Fruit fly (Drosophila melanogaster) whole organism, wandering third instar larva: Measurements from ENCODE around the gene Krn.
A peak's percentile ranks its signal among the peaks of the same experiment; 100 is the strongest.

Experiments
- Abd-B ChIP-seq: fragments of >200 bp; optimal IDR thresholded peaks from 2 replicates; lab custom pipeline; 2017; ENCODE audit warnings: missing biosample characterization, missing genetic modification characterization
- CG32264 ChIP-seq: fragments of 200-800 bp; sonication (Bioruptor generic); optimal IDR thresholded peaks from 2 replicates; lab custom pipeline; 2016; ENCODE audit warnings: missing biosample characterization, missing genetic modification characterization
- CG9705 ChIP-seq: fragments of 200-800 bp; sonication (Bioruptor generic); optimal IDR thresholded peaks from 2 replicates; lab custom pipeline; 2018; ENCODE audit warnings: missing biosample characterization, mild to moderate bottlenecking, missing genetic modification characterization
- CrebA ChIP-seq: fragments of 200-800 bp; sonication (Bioruptor generic); optimal IDR thresholded peaks from 2 replicates; lab custom pipeline; 2016; ENCODE audit warnings: missing biosample characterization, mild to moderate bottlenecking, missing genetic modification characterization, borderline replicate concordance
- Dfd ChIP-seq: fragments of >200 bp; optimal IDR thresholded peaks from 2 replicates; lab custom pipeline; 2017; ENCODE audit warnings: missing biosample characterization, missing genetic modification characterization
- Dif ChIP-seq: fragments of 200-275, 200-300 bp; sonication (Bioruptor generic); optimal IDR thresholded peaks from 2 replicates; lab custom pipeline; 2018; ENCODE audit warnings: missing biosample characterization, missing genetic modification characterization; ENCODE audit not compliant: partially characterized antibody
- GATAd ChIP-seq: sonication (Bioruptor generic); optimal IDR thresholded peaks from 2 replicates; lab custom pipeline; 2016; ENCODE audit warnings: missing biosample characterization, missing genetic modification characterization
- HLH106 ChIP-seq: fragments of 200-800 bp; optimal IDR thresholded peaks from 3 replicates; lab custom pipeline; 2019; ENCODE audit warnings: missing biosample characterization, mild to moderate bottlenecking, missing genetic modification characterization, moderate library complexity
- Hnf4 ChIP-seq: fragments of 200-800 bp; sonication (Bioruptor generic); optimal IDR thresholded peaks from 2 replicates; lab custom pipeline; 2016; ENCODE audit warnings: missing biosample characterization, mild to moderate bottlenecking, missing genetic modification characterization
- Hr78 ChIP-seq: fragments of >200 bp; optimal IDR thresholded peaks from 2 replicates; lab custom pipeline; 2017; ENCODE audit warnings: missing biosample characterization, missing genetic modification characterization
- Hr83 ChIP-seq: fragments of 200-300 bp; sonication (Bioruptor generic); optimal IDR thresholded peaks from 2 replicates; lab custom pipeline; 2016; ENCODE audit warnings: missing biosample characterization, mild to moderate bottlenecking, missing genetic modification characterization, moderate library complexity; ENCODE audit not compliant: poor library complexity, severe bottlenecking
- Jra ChIP-seq: sonication (Bioruptor generic); optimal IDR thresholded peaks from 2 replicates; lab custom pipeline; 2016; ENCODE audit warnings: missing biosample characterization, missing genetic modification characterization
- Mio ChIP-seq: sonication (Bioruptor generic); optimal IDR thresholded peaks from 2 replicates; lab custom pipeline; 2016; ENCODE audit warnings: missing biosample characterization, missing genetic modification characterization
- Myc ChIP-seq: fragments of >200 bp; optimal IDR thresholded peaks from 2 replicates; lab custom pipeline; 2017
- N ChIP-seq: fragments of >200 bp; optimal IDR thresholded peaks from 2 replicates; lab custom pipeline; 2018; ENCODE audit warnings: missing biosample characterization, missing external identifiers, missing genetic modification characterization
- OdsH ChIP-seq: fragments of 200-800 bp; sonication (Bioruptor generic); optimal IDR thresholded peaks from 2 replicates; lab custom pipeline; 2016; ENCODE audit warnings: missing biosample characterization, mild to moderate bottlenecking, missing genetic modification characterization
- Rel ChIP-seq, 2 experiments: fragments of 200-800 bp; sonication (Bioruptor generic) in 1 of 2; optimal IDR thresholded peaks; 2 replicates in 1 of 2; 3 replicates in 1 of 2; lab custom pipeline; 2016 to 2019; ENCODE audit warnings: mild to moderate bottlenecking in 2 of 2, missing biosample characterization in 2 of 2, missing genetic modification characterization in 2 of 2, moderate library complexity in 1 of 2
- Sp1 ChIP-seq: fragments of 200-800 bp; sonication (Bioruptor generic); optimal IDR thresholded peaks from 3 replicates; lab custom pipeline; 2019; ENCODE audit warnings: missing biosample characterization, mild to moderate bottlenecking, missing genetic modification characterization, moderate library complexity
- Vsx2 ChIP-seq: fragments of 200-300, 225-300 bp; sonication (Bioruptor generic); optimal IDR thresholded peaks from 2 replicates; lab custom pipeline; 2018; ENCODE audit warnings: missing biosample characterization, missing genetic modification characterization; ENCODE audit not compliant: partially characterized antibody
- br ChIP-seq: fragments of 200-800 bp; sonication (Bioruptor generic); optimal IDR thresholded peaks from 2 replicates; lab custom pipeline; 2016; ENCODE audit warnings: missing biosample characterization, missing genetic modification characterization
- brk ChIP-seq: fragments of 200-800 bp; sonication (Bioruptor generic); optimal IDR thresholded peaks from 2 replicates; lab custom pipeline; 2016; ENCODE audit warnings: missing biosample characterization, mild to moderate bottlenecking, missing genetic modification characterization
- dl ChIP-seq, 2 experiments: fragments of 175-275, 200-275 bp in 1 of 2; fragments of 200-275 bp in 1 of 2; sonication (Bioruptor generic); optimal IDR thresholded peaks; lab custom pipeline; 2018; ENCODE audit warnings: mild to moderate bottlenecking in 2 of 2, missing biosample characterization in 2 of 2, missing genetic modification characterization in 2 of 2, moderate library complexity in 2 of 2; ENCODE audit not compliant: partially characterized antibody in 2 of 2, insufficient read depth in 1 of 2
- dmrt93B ChIP-seq: fragments of 200-800 bp; sonication (Bioruptor generic); optimal IDR thresholded peaks from 2 replicates; lab custom pipeline; 2018; ENCODE audit warnings: missing biosample characterization, mild to moderate bottlenecking, missing genetic modification characterization
- dsf ChIP-seq: sonication (Bioruptor generic); optimal IDR thresholded peaks from 2 replicates; lab custom pipeline; 2016; ENCODE audit warnings: missing biosample characterization, missing genetic modification characterization, borderline replicate concordance
- ey ChIP-seq: fragments of 200-800 bp; sonication (Bioruptor generic); optimal IDR thresholded peaks from 2 replicates; lab custom pipeline; 2016; ENCODE audit warnings: missing biosample characterization, missing genetic modification characterization
- foxo ChIP-seq, 2 experiments: fragments of 200-800 bp; sonication (Bioruptor generic); optimal IDR thresholded peaks; 2 replicates in 1 of 2; 3 replicates in 1 of 2; lab custom pipeline; 2016 to 2017; ENCODE audit warnings: missing biosample characterization in 2 of 2, missing genetic modification characterization in 2 of 2
- fru ChIP-seq: fragments of 200-800 bp; sonication (Bioruptor generic); optimal IDR thresholded peaks from 3 replicates; lab custom pipeline; 2016; ENCODE audit warnings: missing biosample characterization, mild to moderate bottlenecking, missing genetic modification characterization
- h ChIP-seq: fragments of 200-800 bp; sonication (Bioruptor generic); optimal IDR thresholded peaks from 3 replicates; lab custom pipeline; 2016; ENCODE audit warnings: missing biosample characterization, mild to moderate bottlenecking, missing genetic modification characterization
- jim ChIP-seq: fragments of 175-275, 200-325 bp; sonication (Bioruptor generic); optimal IDR thresholded peaks from 2 replicates; lab custom pipeline; 2016; ENCODE audit warnings: missing biosample characterization, mild to moderate bottlenecking, missing genetic modification characterization
- lola ChIP-seq: fragments of >200 bp; optimal IDR thresholded peaks from 2 replicates; lab custom pipeline; 2017; ENCODE audit warnings: missing biosample characterization, missing genetic modification characterization
- pan ChIP-seq: fragments of >200 bp; optimal IDR thresholded peaks from 2 replicates; lab custom pipeline; 2017
- psq ChIP-seq: fragments of 200-800 bp; sonication (Bioruptor generic); optimal IDR thresholded peaks from 3 replicates; lab custom pipeline; 2017; ENCODE audit warnings: missing biosample characterization, mild to moderate bottlenecking, missing genetic modification characterization, moderate library complexity
- rgr ChIP-seq: fragments of 200-800 bp; sonication (Bioruptor generic); optimal IDR thresholded peaks from 3 replicates; lab custom pipeline; 2016; ENCODE audit warnings: missing biosample characterization, mild to moderate bottlenecking, missing genetic modification characterization
- sage ChIP-seq: fragments of 200-800 bp; sonication (Bioruptor generic); optimal IDR thresholded peaks from 2 replicates; lab custom pipeline; 2016; ENCODE audit warnings: missing biosample characterization, mild to moderate bottlenecking, missing genetic modification characterization
- sv ChIP-seq: fragments of 200-800 bp; sonication (Bioruptor generic); optimal IDR thresholded peaks from 3 replicates; lab custom pipeline; 2016; ENCODE audit warnings: missing biosample characterization, missing genetic modification characterization
- tai ChIP-seq: sonication (Bioruptor generic); optimal IDR thresholded peaks from 2 replicates; lab custom pipeline; 2016; ENCODE audit warnings: missing biosample characterization, missing genetic modification characterization
- usp ChIP-seq: fragments of >200 bp; optimal IDR thresholded peaks from 2 replicates; lab custom pipeline; 2017; ENCODE audit warnings: missing biosample characterization, missing genetic modification characterization
- woc ChIP-seq: sonication (Bioruptor generic); optimal IDR thresholded peaks from 2 replicates; lab custom pipeline; 2016; ENCODE audit warnings: missing biosample characterization, mild to moderate bottlenecking, missing genetic modification characterization

Gene Krn

dm6 chr3L:17663647-17664046 lies 9.6 kb upstream of the Krn start:
- TF ChIP-seq Dfd (GFP tag; lab: Kevin White, UChicago): peak; percentile 95
- TF ChIP-seq CG32264 (GFP tag; lab: Kevin White, UChicago): no peak

dm6 chr3L:17659268-17659589 lies 5.1 kb upstream of the Krn start:
- no peak for TF ChIP-seq Mio (GFP tag; lab: Kevin White, UChicago)
- TF ChIP-seq rgr (GFP tag; lab: Kevin White, UChicago): peak; percentile 52
- no peak for TF ChIP-seq pan (lab: Kevin White, UChicago)
- TF ChIP-seq tai (GFP tag; lab: Kevin White, UChicago): peak; percentile 19
- peak; percentile 89 for TF ChIP-seq Hr83 (GFP tag; lab: Kevin White, UChicago)
- TF ChIP-seq foxo (GFP tag; optimal IDR thresholded peaks at IDR 0.05; lab: Kevin White, UChicago): peak in 1 of 2 experiments; percentile 2
- TF ChIP-seq Dfd (GFP tag; lab: Kevin White, UChicago): no peak
- TF ChIP-seq dmrt93B (GFP tag; lab: Kevin White, UChicago): no peak
- TF ChIP-seq CG9705 (GFP tag; lab: Kevin White, UChicago): no peak
- TF ChIP-seq OdsH (GFP tag; lab: Kevin White, UChicago): peak; percentile 16
- TF ChIP-seq br (GFP tag; lab: Kevin White, UChicago): no peak
- TF ChIP-seq usp (GFP tag; lab: Kevin White, UChicago): no peak
- no peak for TF ChIP-seq Myc (lab: Kevin White, UChicago)
- no peak for TF ChIP-seq CG32264 (GFP tag; lab: Kevin White, UChicago)
- no peak for TF ChIP-seq Vsx2 (GFP tag; lab: Kevin White, UChicago)
- no peak for TF ChIP-seq brk (GFP tag; lab: Kevin White, UChicago)
- TF ChIP-seq jim (GFP tag; lab: Kevin White, UChicago): no peak
- TF ChIP-seq Hnf4 (GFP tag; lab: Kevin White, UChicago): peak; percentile 38
- no peak for TF ChIP-seq dl (GFP tag; optimal IDR thresholded peaks at IDR 0.05; lab: Kevin White, UChicago; ENCODE audit: insufficient read depth in 1 of 2, partially characterized antibody in 2 of 2)
- TF ChIP-seq h: peak; percentile 51
- no peak for TF ChIP-seq Abd-B (GFP tag; lab: Kevin White, UChicago)

dm6 chr3L:17658423-17659267 lies 4.6 kb upstream of the Krn start:
- TF ChIP-seq Abd-B (GFP tag; lab: Kevin White, UChicago): no peak
- peak; percentile 34 for TF ChIP-seq Mio (GFP tag; lab: Kevin White, UChicago)
- peak; percentile 71 to 86 for TF ChIP-seq foxo (GFP tag; optimal IDR thresholded peaks at IDR 0.05; lab: Kevin White, UChicago)
- peak; percentile 56 for TF ChIP-seq CG32264 (GFP tag; lab: Kevin White, UChicago)
- TF ChIP-seq ey (GFP tag; lab: Kevin White, UChicago): peak; percentile 88
- peak; percentile 83 for TF ChIP-seq rgr (GFP tag; lab: Kevin White, UChicago)
- peak; percentile 58 for TF ChIP-seq HLH106 (tag; lab: Kevin White, UChicago)
- TF ChIP-seq fru: peak; percentile 73
- TF ChIP-seq pan (lab: Kevin White, UChicago): no peak
- peak; percentile 24 for TF ChIP-seq Sp1 (GFP tag; lab: Kevin White, UChicago)
- no peak for TF ChIP-seq Dfd (GFP tag; lab: Kevin White, UChicago)
- no peak for TF ChIP-seq Hr78
- no peak for TF ChIP-seq dsf (GFP tag; lab: Kevin White, UChicago)
- TF ChIP-seq br (GFP tag; lab: Kevin White, UChicago): peak; percentile 77
- no peak for TF ChIP-seq sage (GFP tag; lab: Kevin White, UChicago)
- no peak for TF ChIP-seq lola (GFP tag; lab: Kevin White, UChicago)
- peak; percentile 74 for TF ChIP-seq Hnf4 (GFP tag; lab: Kevin White, UChicago)
- TF ChIP-seq Vsx2 (GFP tag; lab: Kevin White, UChicago): peak; percentile 39
- peak; percentile 81 for TF ChIP-seq h
- TF ChIP-seq GATAd: no peak
- TF ChIP-seq woc (GFP tag; lab: Kevin White, UChicago): peak; percentile 8
- TF ChIP-seq Dif (GFP tag; lab: Kevin White, UChicago): no peak
- no peak for TF ChIP-seq N (GFP tag; lab: Kevin White, UChicago)
- no peak for TF ChIP-seq CG9705 (GFP tag; lab: Kevin White, UChicago)
- TF ChIP-seq sv (GFP tag; lab: Kevin White, UChicago): peak; percentile 88
- TF ChIP-seq CrebA (GFP tag; lab: Kevin White, UChicago): no peak
- peak; percentile 26 for TF ChIP-seq dmrt93B (GFP tag; lab: Kevin White, UChicago)
- TF ChIP-seq Myc (lab: Kevin White, UChicago): no peak
- no peak for TF ChIP-seq Hr83 (GFP tag; lab: Kevin White, UChicago)
- no peak for TF ChIP-seq dl (GFP tag; optimal IDR thresholded peaks at IDR 0.05; lab: Kevin White, UChicago; ENCODE audit: insufficient read depth in 1 of 2, partially characterized antibody in 2 of 2)
- TF ChIP-seq psq: peak; percentile 42
- no peak for TF ChIP-seq Rel (GFP tag; optimal IDR thresholded peaks at IDR 0.05; lab: Kevin White, UChicago)
- peak; percentile 44 for TF ChIP-seq Rel (tag; optimal IDR thresholded peaks at IDR 0.05; lab: Kevin White, UChicago)
- no peak for TF ChIP-seq usp (GFP tag; lab: Kevin White, UChicago)
- no peak for TF ChIP-seq brk (GFP tag; lab: Kevin White, UChicago)
- TF ChIP-seq tai (GFP tag; lab: Kevin White, UChicago): peak; percentile 66
- TF ChIP-seq Jra (GFP tag; lab: Kevin White, UChicago): no peak
- TF ChIP-seq jim (GFP tag; lab: Kevin White, UChicago): no peak
- peak; percentile 79 for TF ChIP-seq OdsH (GFP tag; lab: Kevin White, UChicago)
